Fruit fly (Drosophila melanogaster) whole organism, wandering third instar larva: ENCODE data around the gene CG42564.

Source experiments
- CG32264 ChIP-seq: fragments of 200-800 bp; sonication (Bioruptor generic); optimal IDR thresholded peaks from 2 replicates; lab custom pipeline; 2016; ENCODE audit warnings: missing biosample characterization, missing genetic modification characterization
- CrebA ChIP-seq: fragments of 200-800 bp; sonication (Bioruptor generic); optimal IDR thresholded peaks from 2 replicates; lab custom pipeline; 2016; ENCODE audit warnings: missing biosample characterization, mild to moderate bottlenecking, missing genetic modification characterization, borderline replicate concordance
- Hnf4 ChIP-seq: fragments of 200-800 bp; sonication (Bioruptor generic); optimal IDR thresholded peaks from 2 replicates; lab custom pipeline; 2016; ENCODE audit warnings: missing biosample characterization, mild to moderate bottlenecking, missing genetic modification characterization
- OdsH ChIP-seq: fragments of 200-800 bp; sonication (Bioruptor generic); optimal IDR thresholded peaks from 2 replicates; lab custom pipeline; 2016; ENCODE audit warnings: missing biosample characterization, mild to moderate bottlenecking, missing genetic modification characterization
- h ChIP-seq: fragments of 200-800 bp; sonication (Bioruptor generic); optimal IDR thresholded peaks from 3 replicates; lab custom pipeline; 2016; ENCODE audit warnings: missing biosample characterization, mild to moderate bottlenecking, missing genetic modification characterization
- pan ChIP-seq: fragments of >200 bp; optimal IDR thresholded peaks from 2 replicates; lab custom pipeline; 2017
- psq ChIP-seq: fragments of 200-800 bp; sonication (Bioruptor generic); optimal IDR thresholded peaks from 3 replicates; lab custom pipeline; 2017; ENCODE audit warnings: missing biosample characterization, mild to moderate bottlenecking, missing genetic modification characterization, moderate library complexity
- tai ChIP-seq: sonication (Bioruptor generic); optimal IDR thresholded peaks from 2 replicates; lab custom pipeline; 2016; ENCODE audit warnings: missing biosample characterization, missing genetic modification characterization

dm6 chr3R:6381784-6382183 lies 7.5 kb downstream of the CG42564 start:
- TF ChIP-seq OdsH (GFP tag; lab: Kevin White, UChicago), result no peak
- no peak for TF ChIP-seq psq (GFP tag; lab: Kevin White, UChicago)
- TF ChIP-seq pan, result no peak
- no peak for TF ChIP-seq Hnf4 (GFP tag; lab: Kevin White, UChicago)
- TF ChIP-seq tai (GFP tag; lab: Kevin White, UChicago), result no peak
- TF ChIP-seq CrebA (GFP tag; lab: Kevin White, UChicago), result no peak
- TF ChIP-seq CG32264 (GFP tag; lab: Kevin White, UChicago), result no peak
- TF ChIP-seq h (GFP tag; lab: Kevin White, UChicago), result no peak
